Fruit fly (Drosophila melanogaster) whole organism, pupa: ENCODE measurements around the gene Jhbp7.

Source experiments
- CG10348 ChIP-seq: fragments of 200-800 bp; sonication (Bioruptor generic); IDR thresholded peaks from 2 replicates; pipeline ENCODE4 v1.3.6; 2022; ENCODE audit warnings: missing biosample characterization, missing genetic modification characterization
- CG13204 ChIP-seq: fragments of 200-800 bp; sonication (Bioruptor generic); optimal IDR thresholded peaks from 2 replicates; lab custom pipeline; 2018; ENCODE audit warnings: missing biosample characterization, mild to moderate bottlenecking, missing genetic modification characterization, moderate library complexity
- CG15710 ChIP-seq: fragments of 200-800 bp; sonication (Bioruptor generic); optimal IDR thresholded peaks from 2 replicates; lab custom pipeline; 2018; ENCODE audit warnings: missing biosample characterization, mild to moderate bottlenecking, missing genetic modification characterization, moderate library complexity
- CG17806 ChIP-seq: fragments of 200-800 bp; sonication (Bioruptor generic); optimal IDR thresholded peaks from 2 replicates; lab custom pipeline; 2018; ENCODE audit warnings: missing biosample characterization, mild to moderate bottlenecking, missing genetic modification characterization, moderate library complexity
- CG32121 ChIP-seq: fragments of 200-800 bp; sonication (Bioruptor generic); IDR thresholded peaks from 2 replicates; pipeline ENCODE4 v1.3.6; 2022; ENCODE audit warnings: missing biosample characterization, missing genetic modification characterization
- CG4496 ChIP-seq: fragments of 200-800 bp; sonication (Bioruptor generic); IDR thresholded peaks from 3 replicates; pipeline ENCODE4 v1.3.6; 2022; ENCODE audit warnings: missing biosample characterization, missing genetic modification characterization
- CG8159 ChIP-seq: fragments of 200-800 bp; sonication (Bioruptor generic); optimal IDR thresholded peaks from 3 replicates; lab custom pipeline; 2018; ENCODE audit warnings: missing biosample characterization, mild to moderate bottlenecking, missing genetic modification characterization, moderate library complexity
- CG8301 ChIP-seq: fragments of 200-800 bp; sonication (Bioruptor generic); optimal IDR thresholded peaks from 2 replicates; lab custom pipeline; 2018; ENCODE audit warnings: missing biosample characterization, mild to moderate bottlenecking, missing genetic modification characterization
- CG9948 ChIP-seq: fragments of 200-800 bp; sonication (Bioruptor generic); optimal IDR thresholded peaks from 2 replicates; lab custom pipeline; 2018; ENCODE audit warnings: missing biosample characterization, mild to moderate bottlenecking, missing genetic modification characterization, moderate library complexity
- EcR ChIP-seq: fragments of 200-800 bp; sonication (Bioruptor generic); optimal IDR thresholded peaks from 3 replicates; lab custom pipeline; 2019; ENCODE audit warnings: missing biosample characterization, missing genetic modification characterization, mild to moderate bottlenecking, moderate library complexity, missing genetic modification reagents
- Pif1A ChIP-seq: fragments of 200-800 bp; sonication (Bioruptor generic); optimal IDR thresholded peaks from 3 replicates; lab custom pipeline; 2016; ENCODE audit warnings: missing biosample characterization, missing genetic modification characterization
- Snoo ChIP-seq: fragments of 200-800 bp; sonication (Bioruptor generic); optimal IDR thresholded peaks from 3 replicates; lab custom pipeline; 2017; ENCODE audit warnings: missing biosample characterization, mild to moderate bottlenecking, missing genetic modification characterization, inconsistent platforms
- gl ChIP-seq: fragments of 200-800 bp; sonication (Bioruptor generic); optimal IDR thresholded peaks from 2 replicates; lab custom pipeline; 2018; ENCODE audit warnings: missing biosample characterization, mild to moderate bottlenecking, missing genetic modification characterization
- rn ChIP-seq: fragments of 200-800 bp; sonication (Bioruptor generic); IDR thresholded peaks from 2 replicates; pipeline ENCODE4 v1.3.6; 2022; ENCODE audit warnings: missing biosample characterization, missing genetic modification characterization

Jhbp7 gene

dm6 chr3R:25283209-25283670, 45.8 kb downstream of the Jhbp7 start, which contains the start of gene CG31300:
Gene CG31300 (plus strand): TSS chr3R:25283620.
- no peak for TF ChIP-seq rn (GFP tag; lab: Robert Waterston, UW)
- TF ChIP-seq Snoo: no peak
- no peak for TF ChIP-seq gl (tag; lab: Kevin White, UChicago)
- no peak for TF ChIP-seq CG10348
- TF ChIP-seq CG4496 (GFP tag; lab: Robert Waterston, UW): no peak
- no peak for TF ChIP-seq Pif1A (GFP tag; lab: Kevin White, UChicago)
- TF ChIP-seq CG13204: no peak
- no peak for TF ChIP-seq EcR (GFP tag; lab: Kevin White, UChicago)
- TF ChIP-seq CG17806 (tag; lab: Kevin White, UChicago): no peak

dm6 chr3R:25285173-25285572, 47.8 kb downstream of the Jhbp7 start, which contains the start of gene CG31104:
Gene CG31104 (plus strand): TSS chr3R:25285473.
- TF ChIP-seq CG13204 (no peak), CG9948 (tag; lab: Kevin White, UChicago) (no peak), CG8159 (tag; lab: Kevin White, UChicago) (no peak), CG32121 (GFP tag; lab: Robert Waterston, UW) (no peak), CG8301 (no peak), CG4496 (GFP tag; lab: Robert Waterston, UW) (no peak)

- TF ChIP-seq rn (GFP tag; lab: Robert Waterston, UW): no peak
- TF ChIP-seq Pif1A (GFP tag; lab: Kevin White, UChicago): no peak
- no peak for TF ChIP-seq CG10348
- TF ChIP-seq CG8159 (tag; lab: Kevin White, UChicago): no peak
- no peak for TF ChIP-seq CG13204
- TF ChIP-seq CG15710: no peak
These were observed 49.7 kb downstream of the Jhbp7 start, which contains the start of gene CG13658 for dm6 chr3R:25287128-25287527. Gene CG13658 (plus strand): TSS chr3R:25287474.
